Worm (Caenorhabditis elegans) whole organism, mixed stage, embryonic: ENCODE measurements around the gene vps-2.

Source experiments
- pha-4 ChIP-seq: fragments of 150-350 bp; optimal IDR thresholded peaks from 2 replicates; lab custom pipeline; 2018; ENCODE audit warnings: missing biosample characterization, missing genetic modification reagents, missing genetic modification characterization
- sptf-1 ChIP-seq: sonication (generic microtip); optimal IDR thresholded peaks from 2 replicates; lab custom pipeline; 2017; ENCODE audit warnings: mild to moderate bottlenecking, missing genetic modification characterization, moderate library complexity, missing compliant biosample characterization
- unc-39 ChIP-seq: fragments of 150-350 bp; optimal IDR thresholded peaks from 2 replicates; lab custom pipeline; 2014; ENCODE audit warnings: missing biosample characterization, missing genetic modification characterization
- unc-62 ChIP-seq: fragments of 150-350 bp; optimal IDR thresholded peaks from 2 replicates; lab custom pipeline; 2014; ENCODE audit warnings: missing biosample characterization, missing genetic modification reagents, missing genetic modification characterization
- ztf-11 ChIP-seq: fragments of 150-350 bp; optimal IDR thresholded peaks from 2 replicates; lab custom pipeline; 2014; ENCODE audit warnings: missing biosample characterization, missing genetic modification characterization

- TF ChIP-seq pha-4 = no peak
- no peak for TF ChIP-seq unc-62 (GFP tag; lab: Kevin White, UChicago)
- TF ChIP-seq unc-39 (tag; lab: Kevin White, UChicago) = no peak
- TF ChIP-seq ztf-11 = no peak
- no peak for TF ChIP-seq sptf-1 (tag; lab: Kevin White, UChicago)
Measured at ce11 chrII:12799364-12799763, 31.3 kb upstream of the vps-2 start.
